Fruit fly (Drosophila melanogaster) whole organism, embryonic: ENCODE results near the gene Dhod.
A peak's percentile ranks its signal among the peaks of the same experiment; 100 is the strongest.

Experiments used
- BtbVII ChIP-seq: fragments of 200-800 bp; sonication (Bioruptor generic); optimal IDR thresholded peaks from 3 replicates; lab custom pipeline; 2017; ENCODE audit warnings: missing biosample characterization, mild to moderate bottlenecking, missing genetic modification characterization
- CG10366 ChIP-seq: fragments of 200-800 bp; sonication (Bioruptor generic); IDR thresholded peaks from 2 replicates; pipeline ENCODE4 v1.3.6; 2022; ENCODE audit warnings: missing biosample characterization, missing genetic modification characterization
- CG10565 ChIP-seq: fragments of 200-800 bp; sonication (Bioruptor generic); optimal IDR thresholded peaks from 3 replicates; lab custom pipeline; 2016; ENCODE audit warnings: missing biosample characterization, mild to moderate bottlenecking, missing genetic modification characterization
- CG11560 ChIP-seq: fragments of 200-800 bp; sonication (Bioruptor generic); IDR thresholded peaks from 3 replicates; pipeline ENCODE4 v1.3.6; 2022; ENCODE audit warnings: missing biosample characterization, missing genetic modification characterization
- CG17912 ChIP-seq: fragments of 200-800 bp; sonication (Bioruptor generic); optimal IDR thresholded peaks from 2 replicates; lab custom pipeline; 2018; ENCODE audit warnings: missing biosample characterization, mild to moderate bottlenecking, missing genetic modification characterization
- CG18011 ChIP-seq: fragments of 200-800 bp; sonication (Bioruptor generic); optimal IDR thresholded peaks from 2 replicates; lab custom pipeline; 2017; ENCODE audit warnings: missing biosample characterization, missing genetic modification characterization, mild to moderate bottlenecking, moderate library complexity, missing genotype
- CG31365 ChIP-seq: fragments of 200-800 bp; sonication (Bioruptor generic); optimal IDR thresholded peaks from 2 replicates; lab custom pipeline; 2018; ENCODE audit warnings: missing biosample characterization, mild to moderate bottlenecking, missing genetic modification characterization
- CG32772 ChIP-seq: fragments of 200-800 bp; sonication (Bioruptor generic); IDR thresholded peaks from 2 replicates; pipeline ENCODE4 v1.3.6; 2022; ENCODE audit warnings: missing biosample characterization, missing genetic modification characterization
- CG3281 ChIP-seq: fragments of 200-800 bp; sonication (Bioruptor generic); optimal IDR thresholded peaks from 3 replicates; lab custom pipeline; 2017; ENCODE audit warnings: missing biosample characterization, mild to moderate bottlenecking, missing genetic modification characterization
- CG34422 ChIP-seq: fragments of 200-800 bp; sonication (Bioruptor generic); IDR thresholded peaks from 3 replicates; pipeline ENCODE4 v1.3.6; 2022; ENCODE audit warnings: missing biosample characterization, missing genetic modification characterization
- CG4328 ChIP-seq: fragments of 200-800 bp; sonication (Bioruptor generic); optimal IDR thresholded peaks from 3 replicates; lab custom pipeline; 2017; ENCODE audit warnings: missing biosample characterization, missing genetic modification reagents, missing genetic modification characterization
- CG4820 ChIP-seq: fragments of 200-800 bp; sonication (Bioruptor generic); optimal IDR thresholded peaks from 3 replicates; lab custom pipeline; 2016; ENCODE audit warnings: missing biosample characterization, missing genetic modification characterization
- CG5245 ChIP-seq: fragments of 200-800 bp; sonication (Bioruptor generic); optimal IDR thresholded peaks from 3 replicates; lab custom pipeline; 2016; ENCODE audit warnings: missing biosample characterization, missing genetic modification characterization
- CG9215 ChIP-seq: fragments of 200-800 bp; sonication (Bioruptor generic); IDR thresholded peaks from 2 replicates; pipeline ENCODE4 v1.3.6; 2022; ENCODE audit warnings: missing biosample characterization, missing genetic modification characterization
- CG9797 ChIP-seq: fragments of 200-800 bp; sonication (Bioruptor generic); optimal IDR thresholded peaks from 3 replicates; lab custom pipeline; 2018; ENCODE audit warnings: missing biosample characterization, mild to moderate bottlenecking, missing genetic modification characterization
- CkIIα-i1 ChIP-seq: fragments of 200-800 bp; sonication (Bioruptor generic); IDR thresholded peaks from 2 replicates; pipeline ENCODE4 v1.3.6; 2022; ENCODE audit warnings: missing biosample characterization, missing genetic modification characterization
- Fer3 ChIP-seq: fragments of 200-800 bp; sonication (Bioruptor generic); optimal IDR thresholded peaks from 2 replicates; lab custom pipeline; 2018; ENCODE audit warnings: missing biosample characterization, mild to moderate bottlenecking, missing genetic modification characterization, moderate library complexity
- Hand ChIP-seq: fragments of 200-800 bp; sonication (Bioruptor generic); optimal IDR thresholded peaks from 2 replicates; lab custom pipeline; 2017; ENCODE audit warnings: mild to moderate bottlenecking, missing biosample characterization, missing genetic modification reagents, missing genetic modification characterization
- Nf-YC ChIP-seq: fragments of 200-800 bp; optimal IDR thresholded peaks from 3 replicates; lab custom pipeline; 2019; ENCODE audit warnings: missing biosample characterization, mild to moderate bottlenecking, missing genetic modification characterization, moderate library complexity
- Sin3A ChIP-seq: fragments of >200 bp; optimal IDR thresholded peaks from 2 replicates; lab custom pipeline; 2018
- Taf1 ChIP-seq: fragments of 200-800 bp; sonication (Bioruptor generic); IDR thresholded peaks from 2 replicates; pipeline ENCODE4 v1.3.6; 2022; ENCODE audit warnings: missing biosample characterization, missing genetic modification characterization
- Xbp1 ChIP-seq: fragments of 200-800 bp; sonication (Bioruptor generic); optimal IDR thresholded peaks from 3 replicates; lab custom pipeline; 2016; ENCODE audit warnings: missing biosample characterization, mild to moderate bottlenecking, missing genetic modification characterization
- YL-1 ChIP-seq: fragments of 200-800 bp; sonication (Bioruptor generic); optimal IDR thresholded peaks from 3 replicates; lab custom pipeline; 2017; ENCODE audit warnings: missing biosample characterization, mild to moderate bottlenecking, missing genetic modification characterization
- ab ChIP-seq: fragments of 200-800 bp; sonication (Bioruptor generic); optimal IDR thresholded peaks from 2 replicates; lab custom pipeline; 2016; ENCODE audit warnings: missing biosample characterization, missing genetic modification characterization
- ac ChIP-seq: fragments of 200-800 bp; sonication (Bioruptor generic); optimal IDR thresholded peaks from 3 replicates; lab custom pipeline; 2017; ENCODE audit warnings: missing biosample characterization, mild to moderate bottlenecking, missing genetic modification characterization
- aop ChIP-seq: fragments of 200-800 bp; sonication (Bioruptor generic); IDR thresholded peaks from 2 replicates; pipeline ENCODE4 v1.3.6; 2022; ENCODE audit warnings: missing biosample characterization, missing genetic modification characterization
- bbx ChIP-seq: fragments of 200-800 bp; sonication (Bioruptor generic); IDR thresholded peaks from 2 replicates; pipeline ENCODE4 v1.3.6; 2022; ENCODE audit warnings: missing biosample characterization, missing genetic modification characterization; ENCODE audit not compliant: partially characterized antibody
- br ChIP-seq: fragments of >200 bp; optimal IDR thresholded peaks from 2 replicates; lab custom pipeline; 2017
- cg ChIP-seq: fragments of 200-800 bp; sonication (Bioruptor generic); optimal IDR thresholded peaks from 3 replicates; lab custom pipeline; 2019; ENCODE audit warnings: missing biosample characterization, mild to moderate bottlenecking, missing genetic modification characterization, moderate library complexity
- chif ChIP-seq, 2 experiments: fragments of 200-800 bp; sonication (Bioruptor generic); optimal IDR thresholded peaks; 3 replicates each; lab custom pipeline; 2016; ENCODE audit warnings: missing biosample characterization in 2 of 2, missing genetic modification characterization in 2 of 2
- fd64A ChIP-seq: fragments of 200-800 bp; sonication (Bioruptor generic); optimal IDR thresholded peaks from 3 replicates; lab custom pipeline; 2018; ENCODE audit warnings: missing biosample characterization, mild to moderate bottlenecking, missing genetic modification characterization
- fd96Cb ChIP-seq: fragments of 200-800 bp; sonication (Bioruptor generic); optimal IDR thresholded peaks from 2 replicates; lab custom pipeline; 2018; ENCODE audit warnings: missing biosample characterization, mild to moderate bottlenecking, missing genetic modification characterization, moderate library complexity
- gcm ChIP-seq: fragments of 200-800 bp; sonication (Bioruptor generic); optimal IDR thresholded peaks from 2 replicates; lab custom pipeline; 2019; ENCODE audit warnings: missing biosample characterization, mild to moderate bottlenecking, missing genetic modification characterization, moderate library complexity
- gcm2 ChIP-seq: fragments of 200-800 bp; sonication (Bioruptor generic); optimal IDR thresholded peaks from 2 replicates; lab custom pipeline; 2016; ENCODE audit warnings: missing biosample characterization, missing genetic modification characterization
- gem ChIP-seq: fragments of 200-800 bp; sonication (Bioruptor generic); optimal IDR thresholded peaks from 2 replicates; lab custom pipeline; 2019; ENCODE audit warnings: missing biosample characterization, mild to moderate bottlenecking, missing genetic modification characterization, moderate library complexity
- hkb ChIP-seq, 2 experiments: fragments of 200-800 bp in 1 of 2; fragments of >200 bp in 1 of 2; sonication (Bioruptor generic) in 1 of 2; IDR thresholded peaks in 1 of 2; optimal IDR thresholded peaks in 1 of 2; 2 replicates each; pipeline versions ENCODE4 v1.3.6 to Lab custom; 2017 to 2022; ENCODE audit warnings: missing biosample characterization in 1 of 2, missing genetic modification characterization in 1 of 2
- inv ChIP-seq: fragments of 200-800 bp; sonication (Bioruptor generic); IDR thresholded peaks from 2 replicates; pipeline ENCODE4 v1.3.6; 2022; ENCODE audit warnings: missing biosample characterization, missing genetic modification characterization; ENCODE audit not compliant: partially characterized antibody
- kah ChIP-seq: fragments of 200-800 bp; sonication (Bioruptor generic); optimal IDR thresholded peaks from 2 replicates; lab custom pipeline; 2018; ENCODE audit warnings: missing biosample characterization, mild to moderate bottlenecking, missing genetic modification characterization
- ken ChIP-seq: fragments of 200-800 bp; sonication (Bioruptor generic); IDR thresholded peaks from 3 replicates; pipeline ENCODE4 v1.3.6; 2022; ENCODE audit warnings: missing biosample characterization, missing genetic modification characterization
- nerfin-2 ChIP-seq: fragments of 200-800 bp; sonication (Bioruptor generic); IDR thresholded peaks from 2 replicates; pipeline ENCODE4 v1.3.6; 2022; ENCODE audit warnings: missing biosample characterization, missing genetic modification characterization; ENCODE audit not compliant: partially characterized antibody
- onecut ChIP-seq: fragments of 200-800 bp; sonication (Bioruptor generic); IDR thresholded peaks from 2 replicates; pipeline ENCODE4 v1.3.6; 2022; ENCODE audit warnings: missing biosample characterization, missing genetic modification characterization
- pb ChIP-seq: fragments of 200-800 bp; sonication (Bioruptor generic); optimal IDR thresholded peaks from 3 replicates; lab custom pipeline; 2016; ENCODE audit warnings: missing biosample characterization, missing genetic modification characterization
- ranshi ChIP-seq: fragments of 200-800 bp; sonication (Bioruptor generic); IDR thresholded peaks from 2 replicates; pipeline ENCODE4 v1.3.6; 2022; ENCODE audit warnings: missing biosample characterization, missing genetic modification characterization
- salm ChIP-seq: fragments of 200-800 bp; sonication (Bioruptor generic); optimal IDR thresholded peaks from 2 replicates; lab custom pipeline; 2018; ENCODE audit warnings: missing biosample characterization, mild to moderate bottlenecking, missing genetic modification characterization
- shn ChIP-seq: fragments of 200-800 bp; sonication (Bioruptor generic); optimal IDR thresholded peaks from 3 replicates; lab custom pipeline; 2016; ENCODE audit warnings: missing biosample characterization, missing genetic modification characterization
- ttk ChIP-seq: fragments of 200-800 bp; sonication (Bioruptor generic); IDR thresholded peaks from 2 replicates; pipeline ENCODE4 v2.1.2; 2022; ENCODE audit warnings: missing biosample characterization, missing genetic modification characterization
- wdn ChIP-seq: fragments of 200-800 bp; sonication (Bioruptor generic); IDR thresholded peaks from 2 replicates; pipeline ENCODE4 v1.3.6; 2022; ENCODE audit warnings: missing biosample characterization, missing genetic modification characterization

The Dhod gene

dm6 chr3R:8659907-8660660, 7.4 kb upstream of the Dhod start (continued):
- no peak for TF ChIP-seq br (lab: Kevin White, UChicago)
- TF ChIP-seq ranshi (GFP tag; lab: Robert Waterston, UW) = 0 out of 2 replicates have a peak, but pooled peaks have one; percentile 20
- peak; percentile 77 for TF ChIP-seq ken (GFP tag; lab: Robert Waterston, UW)
- no peak for TF ChIP-seq CkIIα-i1
- TF ChIP-seq fd64A (GFP tag; lab: Kevin White, UChicago) = no peak
- TF ChIP-seq nerfin-2 (GFP tag; lab: Robert Waterston, UW) = peak; percentile 60
- no peak for TF ChIP-seq CG31365 (tag; lab: Kevin White, UChicago)
- peak; percentile 78 for TF ChIP-seq CG9797 (GFP tag; lab: Kevin White, UChicago)
- TF ChIP-seq Fer3 (tag; lab: Kevin White, UChicago) = peak; percentile 31
- TF ChIP-seq pb (GFP tag; lab: Kevin White, UChicago) = no peak
- TF ChIP-seq Xbp1 (GFP tag; lab: Kevin White, UChicago) = peak; percentile 61
- TF ChIP-seq wdn (GFP tag; lab: Robert Waterston, UW) = no peak
- TF ChIP-seq bbx (GFP tag; lab: Robert Waterston, UW) = peak; percentile 96
- peak; percentile 54 for TF ChIP-seq Nf-YC (tag; lab: Kevin White, UChicago)
- TF ChIP-seq BtbVII (GFP tag; lab: Kevin White, UChicago) = no peak
- TF ChIP-seq CG5245 (GFP tag; lab: Kevin White, UChicago) = peak; percentile 43
- peak; percentile 55; the same call in 1 of the 3 replicates for TF ChIP-seq CG34422 (GFP tag; lab: Robert Waterston, UW)
- no peak for TF ChIP-seq CG4820 (GFP tag; lab: Kevin White, UChicago)
- no peak for TF ChIP-seq cg (GFP tag; lab: Kevin White, UChicago)
- peak in 1 of 2 experiments; percentile 23 for TF ChIP-seq chif (GFP tag; optimal IDR thresholded peaks at IDR 0.05; lab: Kevin White, UChicago)

dm6 chr3R:8659200-8659897, 6.6 kb upstream of the Dhod start:
- TF ChIP-seq gem (tag; lab: Kevin White, UChicago) = peak; percentile 71
- TF ChIP-seq CG10366 (GFP tag; lab: Robert Waterston, UW) = 0 out of 2 replicates have a peak, but pooled peaks have one; percentile 16
- TF ChIP-seq aop (GFP tag; lab: Robert Waterston, UW) = no peak
- TF ChIP-seq kah (GFP tag; lab: Kevin White, UChicago) = peak; percentile 41
- no peak for TF ChIP-seq hkb (optimal IDR thresholded peaks at IDR 0.05; lab: Kevin White, UChicago)
- peak; percentile 40; the same call in 1 of the 2 replicates for TF ChIP-seq hkb (GFP tag; IDR thresholded peaks at IDR 0.05; lab: Robert Waterston, UW)
- no peak for TF ChIP-seq gcm2 (GFP tag; lab: Kevin White, UChicago)
- no peak for TF ChIP-seq CG10565 (GFP tag; lab: Kevin White, UChicago)
- TF ChIP-seq salm (tag; lab: Kevin White, UChicago) = no peak
- peak; percentile 10; the same call in 1 of the 2 replicates for TF ChIP-seq inv (GFP tag; lab: Robert Waterston, UW)
- TF ChIP-seq CG32772 (GFP tag; lab: Robert Waterston, UW) = peak; percentile 50; the same call in 1 of the 2 replicates
- TF ChIP-seq onecut = peak; percentile 51
- peak; percentile 70 for TF ChIP-seq YL-1
- no peak for TF ChIP-seq ab (GFP tag; lab: Kevin White, UChicago)
- TF ChIP-seq ac = no peak
- TF ChIP-seq CG18011 (GFP tag; lab: Kevin White, UChicago) = no peak
- TF ChIP-seq CG3281 (GFP tag; lab: Kevin White, UChicago) = peak; percentile 74
- TF ChIP-seq gcm (GFP tag; lab: Kevin White, UChicago) = no peak
- TF ChIP-seq CG4328 = peak; percentile 47
- TF ChIP-seq ttk (GFP tag; lab: Robert Waterston, UW) = peak; percentile 28; the same call in 1 of the 2 replicates
- TF ChIP-seq CG11560 (tag; lab: Robert Waterston, UW) = no peak
- TF ChIP-seq Sin3A (lab: Kevin White, UChicago) = no peak
- peak; percentile 39 for TF ChIP-seq shn (GFP tag; lab: Kevin White, UChicago)
- TF ChIP-seq Taf1 (GFP tag; lab: Robert Waterston, UW) = no peak
- peak; percentile 59 for TF ChIP-seq CG17912 (GFP tag; lab: Kevin White, UChicago)
- TF ChIP-seq fd96Cb (tag; lab: Kevin White, UChicago) = peak; percentile 30
- TF ChIP-seq Hand (GFP tag; lab: Kevin White, UChicago) = peak; percentile 21
- TF ChIP-seq CG9215 (GFP tag; lab: Robert Waterston, UW) = peak; percentile 33; the same call in 1 of the 2 replicates
